Worm (Caenorhabditis elegans) whole organism, L2 larva: ENCODE results near the gene K07H8.5.

Source experiments
- ZK546.5 ChIP-seq: sonication (generic microtip); optimal IDR thresholded peaks from 2 replicates; lab custom pipeline; 2017; ENCODE audit warnings: missing biosample characterization, missing genetic modification characterization
- ama-1 ChIP-seq: fragments of 150-350 bp; optimal IDR thresholded peaks from 2 replicates; lab custom pipeline; 2018; ENCODE audit warnings: inconsistent platforms
- ceh-16 ChIP-seq: fragments of 150-350 bp; optimal IDR thresholded peaks from 2 replicates; lab custom pipeline; 2014; ENCODE audit warnings: missing biosample characterization, missing genetic modification characterization
- ceh-82 ChIP-seq: fragments of 150-350 bp; optimal IDR thresholded peaks from 2 replicates; lab custom pipeline; 2014; ENCODE audit warnings: missing biosample characterization, missing genetic modification characterization
- elt-1 ChIP-seq: fragments of 150-350 bp; optimal IDR thresholded peaks from 2 replicates; lab custom pipeline; 2014; ENCODE audit warnings: missing biosample characterization, missing genetic modification characterization
- fos-1 ChIP-seq: fragments of 150-350 bp; optimal IDR thresholded peaks from 2 replicates; lab custom pipeline; 2014; ENCODE audit warnings: missing biosample characterization, missing genetic modification characterization
- nhr-12 ChIP-seq: fragments of 150-350 bp; optimal IDR thresholded peaks from 2 replicates; lab custom pipeline; 2014; ENCODE audit warnings: missing biosample characterization, missing genetic modification characterization
- nhr-237 ChIP-seq: fragments of 150-350 bp; optimal IDR thresholded peaks from 2 replicates; lab custom pipeline; 2014; ENCODE audit warnings: missing biosample characterization, missing genetic modification characterization
- nhr-77 ChIP-seq: fragments of 150-350 bp; optimal IDR thresholded peaks from 2 replicates; lab custom pipeline; 2014; ENCODE audit warnings: missing biosample characterization, missing genetic modification characterization
- unc-39 ChIP-seq: fragments of 150-350 bp; optimal IDR thresholded peaks from 2 replicates; lab custom pipeline; 2014; ENCODE audit warnings: missing biosample characterization, missing genetic modification characterization
- unc-62 ChIP-seq: fragments of 150-350 bp; optimal IDR thresholded peaks from 2 replicates; lab custom pipeline; 2014; ENCODE audit warnings: missing biosample characterization, missing genetic modification reagents, missing genetic modification characterization

DNA sequence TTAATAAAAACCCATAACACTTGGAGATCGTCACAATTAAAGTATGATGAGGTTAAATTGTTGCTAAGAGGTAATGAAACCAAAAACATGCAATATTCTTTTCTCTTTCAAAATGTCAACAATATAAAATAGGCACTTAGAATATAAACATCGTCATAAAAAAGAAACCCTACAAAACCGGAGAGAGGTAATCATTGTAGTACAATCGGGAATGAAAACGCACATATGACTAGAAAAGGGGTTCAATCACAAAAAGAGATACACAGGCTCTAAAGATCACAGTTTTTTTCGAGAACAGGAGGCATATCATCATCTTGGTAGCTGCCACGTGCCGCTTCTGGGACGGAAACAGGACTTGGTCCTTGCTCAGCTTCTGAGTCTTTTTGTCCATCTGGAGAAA lies 41.6 kb upstream of the K07H8.5 start:
- TF ChIP-seq fos-1 (tag; lab: Kevin White, UChicago) (no peak), unc-62 (GFP tag; lab: Kevin White, UChicago) (no peak), nhr-12 (tag; lab: Kevin White, UChicago) (no peak), nhr-77 (tag; lab: Kevin White, UChicago) (no peak), elt-1 (tag; lab: Kevin White, UChicago) (no peak), ama-1 (lab: Kevin White, UChicago) (no peak), ceh-82 (tag; lab: Kevin White, UChicago) (no peak), nhr-237 (no peak), ceh-16 (tag; lab: Kevin White, UChicago) (no peak), unc-39 (tag; lab: Kevin White, UChicago) (no peak), ZK546.5 (no peak)
